Worm (Caenorhabditis elegans) whole organism, L2 larva: ENCODE data around the gene Y38H6C.9.
A peak's percentile ranks its signal among the peaks of the same experiment; 100 is the strongest.

Experiments
- fos-1 ChIP-seq: fragments of 150-350 bp; optimal IDR thresholded peaks from 2 replicates; lab custom pipeline; 2014; ENCODE audit warnings: missing biosample characterization, missing genetic modification characterization
- nhr-237 ChIP-seq: fragments of 150-350 bp; optimal IDR thresholded peaks from 2 replicates; lab custom pipeline; 2014; ENCODE audit warnings: missing biosample characterization, missing genetic modification characterization
- ztf-11 ChIP-seq: sonication (generic microtip); optimal IDR thresholded peaks from 2 replicates; lab custom pipeline; 2017; ENCODE audit warnings: missing biosample characterization, missing genetic modification characterization

DNA sequence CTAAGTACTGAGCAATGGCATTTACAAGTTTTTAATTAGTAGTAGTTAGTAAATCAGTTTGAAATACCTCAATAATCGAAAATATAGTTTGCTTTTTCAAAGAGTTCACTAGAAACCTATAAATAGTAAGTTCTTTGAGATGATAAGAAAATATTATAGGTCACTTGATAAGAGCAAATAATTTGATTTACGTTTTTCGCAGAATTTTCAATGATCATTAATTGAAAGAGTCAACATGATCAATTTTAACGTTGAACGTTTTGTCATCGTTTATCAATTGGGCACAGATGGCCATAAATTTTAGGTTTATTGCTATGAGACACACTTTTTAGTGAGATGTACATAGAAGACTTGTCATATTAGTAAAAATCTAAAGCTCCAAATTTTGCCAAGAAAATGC, 23.7 kb upstream of the Y38H6C.9 start:
- TF ChIP-seq nhr-237 (tag; lab: Kevin White, UChicago) (no peak), ztf-11 (tag; lab: Kevin White, UChicago) (no peak), fos-1 (tag; lab: Kevin White, UChicago) (peak; percentile 10)
